Fruit fly (Drosophila melanogaster) whole organism, embryonic: ENCODE measurements around the gene CG3434.

Experiments
- Asciz ChIP-seq: fragments of 200-800 bp; sonication (Bioruptor generic); optimal IDR thresholded peaks from 2 replicates; lab custom pipeline; 2017; ENCODE audit warnings: missing biosample characterization, mild to moderate bottlenecking, missing genetic modification characterization, missing genetic modification reagents
- CG11504 ChIP-seq: fragments of 200-800 bp; sonication (Bioruptor generic); optimal IDR thresholded peaks from 3 replicates; lab custom pipeline; 2019; ENCODE audit warnings: missing biosample characterization, mild to moderate bottlenecking, missing genetic modification characterization, moderate library complexity
- CG13894 ChIP-seq: fragments of 200-800 bp; sonication (Bioruptor generic); optimal IDR thresholded peaks from 3 replicates; lab custom pipeline; 2018; ENCODE audit warnings: missing biosample characterization, mild to moderate bottlenecking, missing genetic modification characterization, moderate library complexity
- CG14667 ChIP-seq: fragments of 200-800 bp; sonication (Bioruptor generic); IDR thresholded peaks from 2 replicates; pipeline ENCODE4 v1.3.6; 2022; ENCODE audit warnings: missing biosample characterization, missing genetic modification characterization
- CG15011 ChIP-seq: fragments of 200-800 bp; sonication (Bioruptor generic); optimal IDR thresholded peaks from 3 replicates; lab custom pipeline; 2018; ENCODE audit warnings: missing biosample characterization, mild to moderate bottlenecking, missing genetic modification characterization
- CG15269 ChIP-seq: fragments of 200-800 bp; sonication (Bioruptor generic); optimal IDR thresholded peaks from 2 replicates; lab custom pipeline; 2018; ENCODE audit warnings: missing biosample characterization, mild to moderate bottlenecking, missing genetic modification characterization, moderate library complexity
- CG1529 ChIP-seq: fragments of 200-800 bp; sonication (Bioruptor generic); optimal IDR thresholded peaks from 3 replicates; lab custom pipeline; 2018; ENCODE audit warnings: missing biosample characterization, missing genetic modification characterization
- CG15601 ChIP-seq: fragments of 200-800 bp; sonication (Bioruptor generic); optimal IDR thresholded peaks from 3 replicates; lab custom pipeline; 2019; ENCODE audit warnings: missing biosample characterization, mild to moderate bottlenecking, missing genetic modification characterization, moderate library complexity
- CG16779 ChIP-seq: fragments of 200-800 bp; sonication (Bioruptor generic); IDR thresholded peaks from 2 replicates; pipeline ENCODE4 v1.3.6; 2022; ENCODE audit warnings: missing biosample characterization, missing genetic modification characterization
- CG17829 ChIP-seq: fragments of 200-800 bp; optimal IDR thresholded peaks from 2 replicates; lab custom pipeline; 2019; ENCODE audit warnings: missing biosample characterization, mild to moderate bottlenecking, missing genetic modification characterization, moderate library complexity
- CG18262 ChIP-seq: fragments of 200-800 bp; optimal IDR thresholded peaks from 3 replicates; lab custom pipeline; 2019; ENCODE audit warnings: missing biosample characterization, mild to moderate bottlenecking, missing genetic modification characterization, moderate library complexity
- CG18619 ChIP-seq: fragments of 200-800 bp; sonication (Bioruptor generic); optimal IDR thresholded peaks from 3 replicates; lab custom pipeline; 2017; ENCODE audit warnings: missing biosample characterization, mild to moderate bottlenecking, missing genetic modification characterization
- CG2199 ChIP-seq: fragments of 200-800 bp; sonication (Bioruptor generic); IDR thresholded peaks from 3 replicates; pipeline ENCODE4 v1.3.6; 2022; ENCODE audit warnings: missing biosample characterization, missing genetic modification characterization
- CG2712 ChIP-seq: fragments of 200-800 bp; optimal IDR thresholded peaks from 3 replicates; lab custom pipeline; 2019; ENCODE audit warnings: missing biosample characterization, mild to moderate bottlenecking, missing genetic modification characterization, moderate library complexity
- CG31224 ChIP-seq: fragments of 200-800 bp; sonication (Bioruptor generic); IDR thresholded peaks from 2 replicates; pipeline ENCODE4 v1.3.6; 2022; ENCODE audit warnings: missing biosample characterization, missing genetic modification characterization
- CG4328 ChIP-seq: fragments of 200-800 bp; sonication (Bioruptor generic); optimal IDR thresholded peaks from 3 replicates; lab custom pipeline; 2017; ENCODE audit warnings: missing biosample characterization, missing genetic modification reagents, missing genetic modification characterization
- CG6813 ChIP-seq: fragments of 200-800 bp; sonication (Bioruptor generic); optimal IDR thresholded peaks from 2 replicates; lab custom pipeline; 2017; ENCODE audit warnings: missing biosample characterization, missing genetic modification characterization, mild to moderate bottlenecking, moderate library complexity, missing genetic modification reagents
- CG7556 ChIP-seq: fragments of 200-800 bp; sonication (Bioruptor generic); optimal IDR thresholded peaks from 2 replicates; lab custom pipeline; 2017; ENCODE audit warnings: missing biosample characterization, mild to moderate bottlenecking, missing genetic modification characterization
- CG9437 ChIP-seq: fragments of 200-800 bp; sonication (Bioruptor generic); optimal IDR thresholded peaks from 2 replicates; lab custom pipeline; 2018; ENCODE audit warnings: missing biosample characterization, mild to moderate bottlenecking, missing genetic modification characterization
- D ChIP-seq, 2 experiments: fragments of 200-800 bp in 1 of 2; fragments of >200 bp in 1 of 2; sonication (Bioruptor generic) in 1 of 2; optimal IDR thresholded peaks; 2 replicates in 1 of 2; 3 replicates in 1 of 2; lab custom pipeline; 2017; ENCODE audit warnings: mild to moderate bottlenecking in 1 of 2, missing biosample characterization in 1 of 2, missing genetic modification characterization in 1 of 2, missing genetic modification reagents in 1 of 2
- Dbx ChIP-seq: fragments of 200-800 bp; sonication (Bioruptor generic); IDR thresholded peaks from 3 replicates; pipeline ENCODE4 v1.3.6; 2022; ENCODE audit warnings: missing biosample characterization, missing genetic modification characterization
- Dp ChIP-seq: fragments of 200-800 bp; sonication (Bioruptor generic); optimal IDR thresholded peaks from 2 replicates; lab custom pipeline; 2018; ENCODE audit warnings: missing biosample characterization, mild to moderate bottlenecking, missing genetic modification characterization, moderate library complexity
- HmgZ ChIP-seq: fragments of 200-800 bp; sonication (Bioruptor generic); optimal IDR thresholded peaks from 2 replicates; lab custom pipeline; 2018; ENCODE audit warnings: missing biosample characterization, mild to moderate bottlenecking, missing genetic modification characterization
- Hmr ChIP-seq: fragments of 200-800 bp; sonication (Bioruptor generic); optimal IDR thresholded peaks from 3 replicates; lab custom pipeline; 2017; ENCODE audit warnings: mild to moderate bottlenecking, missing biosample characterization, missing genetic modification reagents, missing genetic modification characterization
- Med ChIP-seq: fragments of 200-800 bp; sonication (Bioruptor generic); peaks from one replicate; lab custom pipeline; 2016; ENCODE audit warnings: missing biosample characterization, missing genetic modification characterization, mild to moderate bottlenecking, inconsistent platforms, moderate library complexity
- Neu2 ChIP-seq: fragments of 200-800 bp; sonication (Bioruptor generic); optimal IDR thresholded peaks from 3 replicates; lab custom pipeline; 2016; ENCODE audit warnings: missing biosample characterization, missing genetic modification characterization, borderline replicate concordance
- Nf-YB ChIP-seq: fragments of 200-800 bp; sonication (Bioruptor generic); optimal IDR thresholded peaks from 3 replicates; lab custom pipeline; 2019; ENCODE audit warnings: missing biosample characterization, mild to moderate bottlenecking, missing genetic modification characterization, moderate library complexity
- Nf-YC ChIP-seq: fragments of 200-800 bp; optimal IDR thresholded peaks from 3 replicates; lab custom pipeline; 2019; ENCODE audit warnings: missing biosample characterization, mild to moderate bottlenecking, missing genetic modification characterization, moderate library complexity
- Six4 ChIP-seq: fragments of 200-800 bp; sonication (Bioruptor generic); optimal IDR thresholded peaks from 2 replicates; lab custom pipeline; 2016; ENCODE audit warnings: missing biosample characterization, missing genetic modification characterization
- YL-1 ChIP-seq: fragments of 200-800 bp; sonication (Bioruptor generic); optimal IDR thresholded peaks from 3 replicates; lab custom pipeline; 2017; ENCODE audit warnings: missing biosample characterization, mild to moderate bottlenecking, missing genetic modification characterization
- ato ChIP-seq: fragments of 200-800 bp; sonication (Bioruptor generic); IDR thresholded peaks from 2 replicates; pipeline ENCODE4 v1.3.6; 2022; ENCODE audit warnings: missing biosample characterization, missing genetic modification characterization; ENCODE audit not compliant: partially characterized antibody
- cas ChIP-seq: fragments of 200-800 bp; sonication (Bioruptor generic); IDR thresholded peaks from 2 replicates; pipeline ENCODE4 v1.3.6; 2022; ENCODE audit warnings: missing biosample characterization, missing genetic modification characterization
- caup ChIP-seq: fragments of 200-800 bp; sonication (Bioruptor generic); optimal IDR thresholded peaks from 3 replicates; lab custom pipeline; 2017; ENCODE audit warnings: missing biosample characterization, mild to moderate bottlenecking, missing genetic modification characterization, moderate library complexity; ENCODE audit not compliant: severe bottlenecking
- chm ChIP-seq: fragments of 200-800 bp; sonication (Bioruptor generic); IDR thresholded peaks from 2 replicates; pipeline ENCODE4 v1.3.6; 2022; ENCODE audit warnings: missing biosample characterization, missing genetic modification characterization
- corto ChIP-seq: fragments of 200-800 bp; sonication (Bioruptor generic); optimal IDR thresholded peaks from 2 replicates; lab custom pipeline; 2016; ENCODE audit warnings: missing biosample characterization, mild to moderate bottlenecking, missing genetic modification characterization, moderate library complexity
- ewg ChIP-seq: fragments of 200-800 bp; sonication (Bioruptor generic); optimal IDR thresholded peaks from 3 replicates; lab custom pipeline; 2017; ENCODE audit warnings: mild to moderate bottlenecking, missing biosample characterization, missing genetic modification reagents, missing genetic modification characterization
- ind ChIP-seq: fragments of 200-800 bp; sonication (Bioruptor generic); optimal IDR thresholded peaks from 3 replicates; lab custom pipeline; 2016; ENCODE audit warnings: missing biosample characterization, missing genetic modification characterization
- kay ChIP-seq: fragments of 200-800 bp; sonication (Bioruptor generic); optimal IDR thresholded peaks from 2 replicates; lab custom pipeline; 2016; ENCODE audit warnings: missing biosample characterization, missing genetic modification characterization
- lola ChIP-seq, 3 experiments: fragments of >200 bp in 2 of 3; fragments of 200-800 bp in 1 of 3; sonication (Bioruptor generic) in 1 of 3; optimal IDR thresholded peaks; 2 replicates each; lab custom pipeline; 2017 to 2019; ENCODE audit warnings: missing biosample characterization in 3 of 3, missing genetic modification characterization in 3 of 3, mild to moderate bottlenecking in 1 of 3, moderate library complexity in 1 of 3
- nau ChIP-seq: fragments of 200-800 bp; sonication (Bioruptor generic); optimal IDR thresholded peaks from 3 replicates; lab custom pipeline; 2017; ENCODE audit warnings: missing biosample characterization, mild to moderate bottlenecking, missing genetic modification characterization, missing genetic modification reagents
- nerfin-1 ChIP-seq: fragments of 200-800 bp; sonication (Bioruptor generic); optimal IDR thresholded peaks from 3 replicates; lab custom pipeline; 2019; ENCODE audit warnings: missing biosample characterization, mild to moderate bottlenecking, missing genetic modification characterization, moderate library complexity
- phol ChIP-seq: fragments of 200-800 bp; sonication (Bioruptor generic); optimal IDR thresholded peaks from 3 replicates; lab custom pipeline; 2018; ENCODE audit warnings: missing biosample characterization, mild to moderate bottlenecking, missing genetic modification characterization, moderate library complexity
- pnt ChIP-seq: fragments of 200-800 bp; sonication (Bioruptor generic); optimal IDR thresholded peaks from 3 replicates; lab custom pipeline; 2016; ENCODE audit warnings: missing biosample characterization, missing genetic modification characterization
- ranshi ChIP-seq: fragments of 200-800 bp; sonication (Bioruptor generic); IDR thresholded peaks from 2 replicates; pipeline ENCODE4 v1.3.6; 2022; ENCODE audit warnings: missing biosample characterization, missing genetic modification characterization
- slbo ChIP-seq: fragments of 200-800 bp; sonication (Bioruptor generic); IDR thresholded peaks from 2 replicates; pipeline ENCODE4 v1.3.6; 2022; ENCODE audit warnings: missing biosample characterization, missing genetic modification characterization
- ssp ChIP-seq: fragments of 200-800 bp; sonication (Bioruptor generic); IDR thresholded peaks from 2 replicates; pipeline ENCODE4 v1.3.6; 2022; ENCODE audit warnings: missing biosample characterization, missing genetic modification characterization
- zfh1 ChIP-seq: fragments of 200-800 bp; sonication (Bioruptor generic); IDR thresholded peaks from 3 replicates; pipeline ENCODE4 v1.3.6; 2022; ENCODE audit warnings: missing biosample characterization, missing genetic modification characterization

CG3434 gene

DNA sequence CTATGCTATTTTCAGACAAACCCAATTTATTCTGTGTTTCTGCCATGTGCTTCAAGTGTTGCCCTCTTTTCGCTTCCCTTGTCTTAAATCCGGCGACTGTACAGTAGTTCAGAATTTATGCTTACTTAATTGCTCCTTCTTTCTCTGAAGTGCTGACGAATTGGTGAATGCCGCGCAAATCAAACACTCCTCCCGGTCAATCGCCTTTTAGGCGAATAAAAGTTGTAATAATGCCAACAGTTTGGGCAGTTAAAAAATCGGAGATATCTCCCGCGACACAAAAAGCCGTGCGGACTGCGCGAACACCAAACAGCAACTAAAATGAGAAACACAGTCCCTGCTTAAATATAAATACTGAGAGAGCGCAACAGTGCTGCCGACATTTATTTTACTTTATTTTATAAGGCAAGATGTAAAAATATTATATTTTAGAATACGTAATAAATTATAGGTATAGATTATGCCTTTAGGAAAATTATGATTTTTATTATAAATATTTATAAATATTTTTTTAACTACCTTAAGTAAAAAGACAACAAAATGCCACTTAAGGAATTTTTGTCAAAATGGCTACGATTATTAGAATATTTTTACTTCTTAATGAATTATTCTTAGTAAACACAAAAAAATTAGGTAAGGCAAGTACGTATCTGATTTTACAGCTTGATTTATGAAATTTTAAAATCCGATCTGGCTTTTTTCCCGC, 44.6 kb upstream of the CG3434 start, which contains the start of gene path (continued):
- peak; percentile 46 for TF ChIP-seq Asciz
- peak; percentile 88; the same call in 2 of the 3 replicates for TF ChIP-seq CG2199 (GFP tag; lab: Robert Waterston, UW)
- TF ChIP-seq slbo (GFP tag; lab: Robert Waterston, UW), result peak; percentile 3; the same call in 1 of the 2 replicates
- TF ChIP-seq HmgZ (tag; lab: Kevin White, UChicago), result peak; percentile 22
- TF ChIP-seq CG16779, result no peak
- TF ChIP-seq nau (GFP tag; lab: Kevin White, UChicago), result peak; percentile 19
- peak; percentile 38 for TF ChIP-seq CG18619 (GFP tag; lab: Kevin White, UChicago)
- no peak for TF ChIP-seq caup (GFP tag; lab: Kevin White, UChicago)
- peak; percentile 69; the same call in 1 of the 2 replicates for TF ChIP-seq chm (GFP tag; lab: Robert Waterston, UW)
- TF ChIP-seq Nf-YC (tag; lab: Kevin White, UChicago), result peak; percentile 48
- TF ChIP-seq ewg (GFP tag; lab: Kevin White, UChicago), result peak; percentile 13
- TF ChIP-seq Six4 (GFP tag; lab: Kevin White, UChicago), result peak; percentile 41
- TF ChIP-seq CG18262, result peak; percentile 83
- peak; percentile 79 for TF ChIP-seq CG2712 (tag; lab: Kevin White, UChicago)
- TF ChIP-seq pnt (GFP tag; lab: Kevin White, UChicago), result no peak
- TF ChIP-seq ranshi (GFP tag; lab: Robert Waterston, UW), result peak; percentile 19; the same call in 1 of the 2 replicates
- no peak for TF ChIP-seq cas (GFP tag; lab: Robert Waterston, UW)
- TF ChIP-seq Nf-YB (GFP tag; lab: Kevin White, UChicago), result peak; percentile 10
- TF ChIP-seq phol (tag; lab: Kevin White, UChicago), result peak; percentile 66
- TF ChIP-seq CG15011, result no peak
- TF ChIP-seq ind (GFP tag; lab: Kevin White, UChicago), result peak; percentile 15
- TF ChIP-seq ato (GFP tag; lab: Robert Waterston, UW), result no peak
- TF ChIP-seq CG4328 (GFP tag; lab: Kevin White, UChicago), result no peak
- peak; percentile 4 for TF ChIP-seq YL-1 (GFP tag; lab: Kevin White, UChicago)
- peak; percentile 85 for TF ChIP-seq Med (GFP tag; lab: Kevin White, UChicago)
- no peak for TF ChIP-seq CG14667 (GFP tag; lab: Robert Waterston, UW)
- TF ChIP-seq CG15269 (tag; lab: Kevin White, UChicago), result peak; percentile 37
- peak; percentile 78 for TF ChIP-seq CG17829 (tag; lab: Kevin White, UChicago)
- peak; percentile 58; the same call in 1 of the 3 replicates for TF ChIP-seq Dbx (GFP tag; lab: Robert Waterston, UW)
- no peak for TF ChIP-seq CG6813 (GFP tag; lab: Kevin White, UChicago)
- peak; percentile 11 for TF ChIP-seq CG9437 (GFP tag; lab: Kevin White, UChicago)
- no peak for TF ChIP-seq corto (GFP tag; lab: Kevin White, UChicago)
- TF ChIP-seq nerfin-1 (tag; lab: Kevin White, UChicago), result peak; percentile 33
- TF ChIP-seq CG7556 (GFP tag; lab: Kevin White, UChicago), result peak; percentile 54
- TF ChIP-seq CG31224 (GFP tag; lab: Robert Waterston, UW), result no peak
- no peak for TF ChIP-seq kay (GFP tag; lab: Kevin White, UChicago)
- peak; percentile 28 for TF ChIP-seq CG15601 (tag; lab: Kevin White, UChicago)
- TF ChIP-seq CG1529 (GFP tag; lab: Kevin White, UChicago), result no peak
- no peak for TF ChIP-seq ssp (GFP tag; lab: Robert Waterston, UW)
- no peak for TF ChIP-seq Dp (GFP tag; lab: Kevin White, UChicago)
- no peak for TF ChIP-seq D (optimal IDR thresholded peaks at IDR 0.05; lab: Kevin White, UChicago)
- peak; percentile 36 for TF ChIP-seq D (GFP tag; optimal IDR thresholded peaks at IDR 0.05; lab: Kevin White, UChicago)
- TF ChIP-seq Hmr (GFP tag; lab: Kevin White, UChicago), result peak; percentile 26
- peak; percentile 51 for TF ChIP-seq CG13894 (tag; lab: Kevin White, UChicago)
- peak; percentile 71 for TF ChIP-seq CG11504 (tag; lab: Kevin White, UChicago)
- peak in 1 of 3 experiments; percentile 39 for TF ChIP-seq lola (GFP tag; optimal IDR thresholded peaks at IDR 0.05; lab: Kevin White, UChicago)
- peak; percentile 44; the same call in 1 of the 3 replicates for TF ChIP-seq zfh1 (GFP tag; lab: Robert Waterston, UW)
- TF ChIP-seq Neu2, result no peak
